Worm (Caenorhabditis elegans): Measurements from ENCODE around the gene Y116F11A.3.

DNA sequence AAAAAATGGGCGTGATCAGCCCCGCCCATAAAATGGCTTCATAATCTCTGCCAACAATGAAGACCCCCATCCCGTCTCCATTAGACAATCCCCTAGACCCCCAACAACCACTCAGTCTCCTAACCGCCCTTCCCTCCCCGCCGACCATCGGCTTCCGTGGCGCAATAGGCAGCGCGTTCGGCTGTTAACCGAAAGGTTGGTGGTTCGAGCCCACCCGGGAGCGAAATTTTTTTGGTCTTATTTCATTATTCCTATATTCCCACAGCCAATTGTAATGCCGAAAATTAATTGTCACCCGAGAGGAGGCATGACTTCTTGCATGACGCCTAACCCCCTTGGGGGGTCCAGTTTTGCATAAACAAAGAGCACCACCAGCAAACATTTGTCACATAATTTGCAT is 6.0 kb upstream of the Y116F11A.3 start:
- no peak for TF ChIP-seq dpff-1 (tag; optimal IDR thresholded peaks at IDR 0.05)
- no peak for TF ChIP-seq akir-1 (GFP tag; optimal IDR thresholded peaks at IDR 0.05)
- TF ChIP-seq ztf-3 (GFP tag; optimal IDR thresholded peaks at IDR 0.05): no peak
- TF ChIP-seq unc-130 (GFP tag; optimal IDR thresholded peaks at IDR 0.05): no peak

Data from whole organism, young adult.